Fruit fly (Drosophila melanogaster) whole organism, embryonic: ENCODE results near the gene Nep2.

Experiments used
- ATbp ChIP-seq: fragments of 200-800 bp; sonication (Bioruptor generic); optimal IDR thresholded peaks from 2 replicates; lab custom pipeline; 2017; ENCODE audit warnings: missing biosample characterization, mild to moderate bottlenecking, missing genetic modification characterization, missing genetic modification reagents
- Bdp1 ChIP-seq: fragments of 200-800 bp; sonication (Bioruptor generic); optimal IDR thresholded peaks from 3 replicates; lab custom pipeline; 2016; ENCODE audit warnings: missing biosample characterization, missing genetic modification characterization
- CG10147 ChIP-seq: fragments of 200-800 bp; sonication (Bioruptor generic); optimal IDR thresholded peaks from 2 replicates; lab custom pipeline; 2019; ENCODE audit warnings: missing biosample characterization, mild to moderate bottlenecking, missing genetic modification characterization, moderate library complexity
- CG10654 ChIP-seq: fragments of 200-800 bp; sonication (Bioruptor generic); optimal IDR thresholded peaks from 2 replicates; lab custom pipeline; 2016; ENCODE audit warnings: missing biosample characterization, missing genetic modification characterization
- CG12744 ChIP-seq: fragments of 200-800 bp; sonication (Bioruptor generic); optimal IDR thresholded peaks from 2 replicates; lab custom pipeline; 2016; ENCODE audit warnings: missing biosample characterization, missing genetic modification characterization
- CG13123 ChIP-seq: fragments of 200-800 bp; sonication (Bioruptor generic); optimal IDR thresholded peaks from 2 replicates; lab custom pipeline; 2016; ENCODE audit warnings: missing biosample characterization, missing genetic modification characterization
- CG14710 ChIP-seq: fragments of 200-800 bp; sonication (Bioruptor generic); optimal IDR thresholded peaks from 3 replicates; lab custom pipeline; 2019; ENCODE audit warnings: missing biosample characterization, mild to moderate bottlenecking, missing genetic modification characterization, moderate library complexity
- CG1602 ChIP-seq: fragments of 200-800 bp; sonication (Bioruptor generic); optimal IDR thresholded peaks from 3 replicates; lab custom pipeline; 2016; ENCODE audit warnings: missing biosample characterization, missing genetic modification characterization
- CG1603 ChIP-seq: fragments of 200-800 bp; sonication (Bioruptor generic); optimal IDR thresholded peaks from 2 replicates; lab custom pipeline; 2019; ENCODE audit warnings: missing biosample characterization, mild to moderate bottlenecking, missing genetic modification characterization, moderate library complexity
- CG18011 ChIP-seq: fragments of 200-800 bp; sonication (Bioruptor generic); optimal IDR thresholded peaks from 2 replicates; lab custom pipeline; 2017; ENCODE audit warnings: missing biosample characterization, missing genetic modification characterization, mild to moderate bottlenecking, moderate library complexity, missing genotype
- CG2199 ChIP-seq: fragments of 200-800 bp; sonication (Bioruptor generic); IDR thresholded peaks from 3 replicates; pipeline ENCODE4 v1.3.6; 2022; ENCODE audit warnings: missing biosample characterization, missing genetic modification characterization
- CG3065 ChIP-seq: fragments of 200-800 bp; sonication (Bioruptor generic); optimal IDR thresholded peaks from 2 replicates; lab custom pipeline; 2016; ENCODE audit warnings: missing biosample characterization, missing genetic modification characterization
- CG31224 ChIP-seq: fragments of 200-800 bp; sonication (Bioruptor generic); IDR thresholded peaks from 2 replicates; pipeline ENCODE4 v1.3.6; 2022; ENCODE audit warnings: missing biosample characterization, missing genetic modification characterization
- CG32767 ChIP-seq: fragments of 200-800 bp; sonication (Bioruptor generic); IDR thresholded peaks from 2 replicates; pipeline ENCODE4 v1.3.6; 2022; ENCODE audit warnings: missing biosample characterization, missing genetic modification characterization
- CG3726 ChIP-seq: fragments of 200-800 bp; sonication (Bioruptor generic); IDR thresholded peaks from 3 replicates; pipeline ENCODE4, ENCODE4 v1.3.6; 2022; ENCODE audit warnings: missing biosample characterization, missing genetic modification characterization
- CG4404 ChIP-seq: fragments of 200-800 bp; sonication (Bioruptor generic); IDR thresholded peaks from 2 replicates; pipeline ENCODE4 v1.3.6; 2022; ENCODE audit warnings: missing biosample characterization, missing genetic modification characterization
- CG6654 ChIP-seq: fragments of 200-800 bp; sonication (Bioruptor generic); optimal IDR thresholded peaks from 2 replicates; lab custom pipeline; 2017; ENCODE audit warnings: missing biosample characterization, mild to moderate bottlenecking, missing genetic modification characterization
- CG7372 ChIP-seq: fragments of 200-800 bp; sonication (Bioruptor generic); IDR thresholded peaks from 2 replicates; pipeline ENCODE4 v1.3.6; 2022; ENCODE audit warnings: missing biosample characterization, missing genetic modification characterization
- CG7745 ChIP-seq: fragments of 200-800 bp; sonication (Bioruptor generic); optimal IDR thresholded peaks from 2 replicates; lab custom pipeline; 2018; ENCODE audit warnings: missing biosample characterization, mild to moderate bottlenecking, missing genetic modification characterization, moderate library complexity
- HLH4C ChIP-seq: fragments of 200-800 bp; sonication (Bioruptor generic); IDR thresholded peaks from 3 replicates; pipeline ENCODE4 v1.3.6; 2022; ENCODE audit warnings: missing biosample characterization, missing genetic modification characterization; ENCODE audit not compliant: partially characterized antibody
- Hey ChIP-seq: fragments of 200-800 bp; sonication (Bioruptor generic); optimal IDR thresholded peaks from 3 replicates; lab custom pipeline; 2018; ENCODE audit warnings: missing biosample characterization, mild to moderate bottlenecking, missing genetic modification characterization
- HmgD ChIP-seq: fragments of 200-800 bp; sonication (Bioruptor generic); optimal IDR thresholded peaks from 3 replicates; lab custom pipeline; 2016; ENCODE audit warnings: missing biosample characterization, missing genetic modification characterization
- HmgZ ChIP-seq: fragments of 200-800 bp; sonication (Bioruptor generic); optimal IDR thresholded peaks from 2 replicates; lab custom pipeline; 2018; ENCODE audit warnings: missing biosample characterization, mild to moderate bottlenecking, missing genetic modification characterization
- Hr39 ChIP-seq: fragments of >200 bp; optimal IDR thresholded peaks from 2 replicates; lab custom pipeline; 2017
- MTF-1 ChIP-seq: fragments of 200-800 bp; sonication (Bioruptor generic); optimal IDR thresholded peaks from 2 replicates; lab custom pipeline; 2018; ENCODE audit warnings: missing biosample characterization, mild to moderate bottlenecking, missing genetic modification characterization, borderline replicate concordance
- Mad ChIP-seq: fragments of 200-800 bp; sonication (Bioruptor generic); optimal IDR thresholded peaks from 2 replicates; lab custom pipeline; 2016; ENCODE audit warnings: missing biosample characterization, missing genetic modification characterization
- PHDP ChIP-seq: fragments of 200-800 bp; sonication (Bioruptor generic); optimal IDR thresholded peaks from 3 replicates; lab custom pipeline; 2018; ENCODE audit warnings: missing biosample characterization, mild to moderate bottlenecking, missing genetic modification characterization, moderate library complexity
- Spps ChIP-seq: fragments of 200-800 bp; sonication (Bioruptor generic); optimal IDR thresholded peaks from 2 replicates; lab custom pipeline; 2018; ENCODE audit warnings: missing biosample characterization, mild to moderate bottlenecking, missing genetic modification characterization
- Xbp1 ChIP-seq: fragments of 200-800 bp; sonication (Bioruptor generic); optimal IDR thresholded peaks from 3 replicates; lab custom pipeline; 2016; ENCODE audit warnings: missing biosample characterization, mild to moderate bottlenecking, missing genetic modification characterization
- ase ChIP-seq: fragments of 200-800 bp; sonication (Bioruptor generic); IDR thresholded peaks from 3 replicates; pipeline ENCODE4 v1.3.6; 2022; ENCODE audit warnings: missing biosample characterization, missing genetic modification characterization
- bcd ChIP-seq: fragments of 200-800 bp; sonication (Bioruptor generic); optimal IDR thresholded peaks from 2 replicates; lab custom pipeline; 2017; ENCODE audit warnings: missing biosample characterization, mild to moderate bottlenecking, missing genetic modification characterization
- corto ChIP-seq: fragments of 200-800 bp; sonication (Bioruptor generic); optimal IDR thresholded peaks from 2 replicates; lab custom pipeline; 2016; ENCODE audit warnings: missing biosample characterization, mild to moderate bottlenecking, missing genetic modification characterization, moderate library complexity
- dati ChIP-seq: fragments of 200-800 bp; sonication (Bioruptor generic); IDR thresholded peaks from 2 replicates; pipeline ENCODE4 v1.3.6; 2022; ENCODE audit warnings: missing biosample characterization, missing genetic modification characterization
- emc ChIP-seq: fragments of 200-800 bp; sonication (Bioruptor generic); optimal IDR thresholded peaks from 2 replicates; lab custom pipeline; 2016; ENCODE audit warnings: missing biosample characterization, missing genetic modification characterization
- en ChIP-seq: fragments of 200-800 bp; sonication (Bioruptor generic); optimal IDR thresholded peaks from 2 replicates; lab custom pipeline; 2016; ENCODE audit warnings: missing biosample characterization, missing genetic modification characterization
- fd3F ChIP-seq: fragments of 200-800 bp; sonication (Bioruptor generic); optimal IDR thresholded peaks from 2 replicates; lab custom pipeline; 2018; ENCODE audit warnings: missing biosample characterization, mild to moderate bottlenecking, missing genetic modification characterization, moderate library complexity
- ftz-f1 ChIP-seq: fragments of 200-800 bp; sonication (Bioruptor generic); optimal IDR thresholded peaks from 2 replicates; lab custom pipeline; 2016; ENCODE audit warnings: missing biosample characterization, missing genetic modification characterization
- gce ChIP-seq: fragments of 200-800 bp; sonication (Bioruptor generic); IDR thresholded peaks from 3 replicates; pipeline ENCODE4 v1.3.6; 2022; ENCODE audit warnings: missing biosample characterization, missing genetic modification characterization
- h ChIP-seq: fragments of >200 bp; optimal IDR thresholded peaks from 2 replicates; lab custom pipeline; 2017
- hbn ChIP-seq: fragments of 200-800 bp; sonication (Bioruptor generic); IDR thresholded peaks from 2 replicates; pipeline ENCODE4 v1.3.6; 2022; ENCODE audit warnings: missing biosample characterization, missing genetic modification characterization; ENCODE audit not compliant: partially characterized antibody
- jing ChIP-seq: fragments of 200-800 bp; sonication (Bioruptor generic); optimal IDR thresholded peaks from 2 replicates; lab custom pipeline; 2018; ENCODE audit warnings: missing biosample characterization, mild to moderate bottlenecking, missing genetic modification characterization
- lmd ChIP-seq: fragments of 200-800 bp; sonication (Bioruptor generic); IDR thresholded peaks from 2 replicates; pipeline ENCODE4 v1.3.6; 2022; ENCODE audit warnings: missing biosample characterization, missing genetic modification characterization
- lola ChIP-seq, 3 experiments: fragments of >200 bp in 2 of 3; fragments of 200-800 bp in 1 of 3; sonication (Bioruptor generic) in 1 of 3; optimal IDR thresholded peaks; 2 replicates each; lab custom pipeline; 2017 to 2019; ENCODE audit warnings: missing biosample characterization in 3 of 3, missing genetic modification characterization in 3 of 3, mild to moderate bottlenecking in 1 of 3, moderate library complexity in 1 of 3
- lov ChIP-seq, 2 experiments: fragments of 200-800 bp in 1 of 2; fragments of >200 bp in 1 of 2; sonication (Bioruptor generic) in 1 of 2; IDR thresholded peaks in 1 of 2; optimal IDR thresholded peaks in 1 of 2; 2 replicates in 1 of 2; 3 replicates in 1 of 2; pipeline versions ENCODE4 v1.3.6 to Lab custom; 2017 to 2022; ENCODE audit warnings: missing biosample characterization in 1 of 2, missing genetic modification characterization in 1 of 2
- org-1 ChIP-seq: fragments of 200-800 bp; sonication (Bioruptor generic); optimal IDR thresholded peaks from 2 replicates; lab custom pipeline; 2017; ENCODE audit warnings: missing biosample characterization, missing genetic modification characterization
- pfk ChIP-seq: fragments of 200-800 bp; sonication (Bioruptor generic); optimal IDR thresholded peaks from 2 replicates; lab custom pipeline; 2018; ENCODE audit warnings: missing biosample characterization, mild to moderate bottlenecking, missing genetic modification characterization, moderate library complexity
- psq ChIP-seq: fragments of 200-800 bp; sonication (Bioruptor generic); optimal IDR thresholded peaks from 2 replicates; lab custom pipeline; 2017; ENCODE audit warnings: missing biosample characterization, missing genetic modification characterization
- seq ChIP-seq: fragments of 200-800 bp; sonication (Bioruptor generic); IDR thresholded peaks from 2 replicates; pipeline ENCODE4 v1.3.6; 2022; ENCODE audit warnings: missing biosample characterization, missing genetic modification characterization
- ssp ChIP-seq: fragments of 200-800 bp; sonication (Bioruptor generic); IDR thresholded peaks from 2 replicates; pipeline ENCODE4 v1.3.6; 2022; ENCODE audit warnings: missing biosample characterization, missing genetic modification characterization
- tio ChIP-seq: fragments of 200-800 bp; sonication (Bioruptor generic); optimal IDR thresholded peaks from 2 replicates; lab custom pipeline; 2017; ENCODE audit warnings: missing biosample characterization, missing genetic modification characterization, inconsistent platforms
- tup ChIP-seq: fragments of 200-800 bp; sonication (Bioruptor generic); optimal IDR thresholded peaks from 2 replicates; lab custom pipeline; 2016; ENCODE audit warnings: missing biosample characterization, mild to moderate bottlenecking, missing genetic modification characterization, moderate library complexity

The Nep2 gene

dm6 chr3R:4713775-4714360 lies 17.8 kb downstream of the Nep2 start, which contains the start of gene eIF3f1 (continued):
- no peak for TF ChIP-seq CG10654 (GFP tag; lab: Kevin White, UChicago)
- no peak; the same call in 1 of the 2 replicates for TF ChIP-seq lmd (GFP tag; lab: Robert Waterston, UW)
- TF ChIP-seq pfk (GFP tag; lab: Kevin White, UChicago) = no peak
- no peak for TF ChIP-seq CG18011 (GFP tag; lab: Kevin White, UChicago)
- no peak for TF ChIP-seq CG31224 (GFP tag; lab: Robert Waterston, UW)
- no peak for TF ChIP-seq jing
- TF ChIP-seq CG7745 (tag; lab: Kevin White, UChicago) = no peak
- no peak for TF ChIP-seq lov (optimal IDR thresholded peaks at IDR 0.05; lab: Kevin White, UChicago)
- no peak for TF ChIP-seq lov (GFP tag; IDR thresholded peaks at IDR 0.05; lab: Robert Waterston, UW)
- TF ChIP-seq Spps (tag; lab: Kevin White, UChicago) = no peak
- no peak for TF ChIP-seq PHDP (tag; lab: Kevin White, UChicago)
- no peak for TF ChIP-seq en
- no peak for TF ChIP-seq tup (GFP tag; lab: Kevin White, UChicago)
- TF ChIP-seq tio (GFP tag; lab: Kevin White, UChicago) = no peak
- no peak for TF ChIP-seq emc
- TF ChIP-seq CG7372 = no peak
- TF ChIP-seq hbn (GFP tag; lab: Robert Waterston, UW) = peak; percentile 98
- no peak for TF ChIP-seq Bdp1
- TF ChIP-seq seq (GFP tag; lab: Robert Waterston, UW) = peak; percentile 42; the same call in 1 of the 2 replicates
- TF ChIP-seq gce (GFP tag; lab: Robert Waterston, UW) = no peak
- TF ChIP-seq MTF-1 (GFP tag; lab: Kevin White, UChicago) = no peak
- TF ChIP-seq CG4404 (GFP tag; lab: Robert Waterston, UW) = no peak
- TF ChIP-seq ftz-f1 (GFP tag; lab: Kevin White, UChicago) = peak; percentile 8
- peak; percentile 55 for TF ChIP-seq CG14710 (tag; lab: Kevin White, UChicago)
- no peak for TF ChIP-seq corto (GFP tag; lab: Kevin White, UChicago)
- no peak for TF ChIP-seq CG6654
- TF ChIP-seq CG12744 = no peak
- TF ChIP-seq org-1 (GFP tag; lab: Kevin White, UChicago) = no peak
- no peak for TF ChIP-seq CG13123 (GFP tag; lab: Kevin White, UChicago)
- peak; percentile 65 for TF ChIP-seq HmgZ (tag; lab: Kevin White, UChicago)
- TF ChIP-seq Xbp1 (GFP tag; lab: Kevin White, UChicago) = peak; percentile 44
- TF ChIP-seq CG1603 (tag; lab: Kevin White, UChicago) = peak; percentile 80
- TF ChIP-seq bcd = no peak
- TF ChIP-seq psq (GFP tag; lab: Kevin White, UChicago) = no peak
- no peak for TF ChIP-seq Hr39 (lab: Kevin White, UChicago)
- TF ChIP-seq CG32767 (GFP tag; lab: Robert Waterston, UW) = no peak
- TF ChIP-seq ATbp (GFP tag; lab: Kevin White, UChicago) = no peak
- TF ChIP-seq fd3F = no peak
- TF ChIP-seq Hey (tag; lab: Kevin White, UChicago) = no peak
- TF ChIP-seq CG1602 (GFP tag; lab: Kevin White, UChicago) = no peak
- TF ChIP-seq Mad (GFP tag; lab: Kevin White, UChicago) = no peak
- TF ChIP-seq CG3065 = no peak
- no peak for TF ChIP-seq lola (GFP tag; optimal IDR thresholded peaks at IDR 0.05; lab: Kevin White, UChicago)
- TF ChIP-seq h = no peak
- no peak for TF ChIP-seq ssp (GFP tag; lab: Robert Waterston, UW)
- TF ChIP-seq HLH4C (GFP tag; lab: Robert Waterston, UW) = peak; percentile 99
- peak; percentile 28 for TF ChIP-seq HmgD (GFP tag; lab: Kevin White, UChicago)
- peak; percentile 35 for TF ChIP-seq CG10147 (GFP tag; lab: Kevin White, UChicago)
- 0 out of 3 replicates have a peak, but pooled peaks have one; percentile 55 for TF ChIP-seq CG2199
- TF ChIP-seq ase (GFP tag; lab: Robert Waterston, UW) = no peak
- TF ChIP-seq dati = no peak
- no peak for TF ChIP-seq CG3726 (GFP tag; lab: Robert Waterston, UW)
